Worm (Caenorhabditis elegans) whole organism, L3 larva: ENCODE data around the gene bgal-2.

ENCODE experiments used
- R02D3.7 ChIP-seq: fragments of 150-350 bp; optimal IDR thresholded peaks from 2 replicates; lab custom pipeline; 2014; ENCODE audit warnings: missing biosample characterization, missing genetic modification characterization
- ZK546.5 ChIP-seq: sonication (generic microtip); optimal IDR thresholded peaks from 2 replicates; lab custom pipeline; 2017; ENCODE audit warnings: missing biosample characterization, missing genetic modification characterization
- aly-2 ChIP-seq: fragments of 150-350 bp; optimal IDR thresholded peaks from 2 replicates; lab custom pipeline; 2014; ENCODE audit warnings: missing biosample characterization, missing genetic modification characterization
- ama-1 ChIP-seq: fragments of 150-350 bp; optimal IDR thresholded peaks from 2 replicates; lab custom pipeline; 2018
- ceh-16 ChIP-seq: sonication (generic microtip); optimal IDR thresholded peaks from 2 replicates; lab custom pipeline; 2017; ENCODE audit warnings: missing biosample characterization, missing genetic modification characterization
- ceh-28 ChIP-seq: fragments of 150-350 bp; optimal IDR thresholded peaks from 2 replicates; lab custom pipeline; 2014; ENCODE audit warnings: missing biosample characterization, missing genetic modification reagents, missing genetic modification characterization
- ceh-82 ChIP-seq: fragments of 150-350 bp; optimal IDR thresholded peaks from 2 replicates; lab custom pipeline; 2014; ENCODE audit warnings: missing biosample characterization, missing genetic modification characterization
- ceh-9 ChIP-seq: sonication (generic microtip); optimal IDR thresholded peaks from 2 replicates; lab custom pipeline; 2018; ENCODE audit warnings: missing biosample characterization, missing genetic modification characterization
- daf-12 ChIP-seq: fragments of 150-350 bp; optimal IDR thresholded peaks from 2 replicates; lab custom pipeline; 2014; ENCODE audit warnings: missing biosample characterization, missing genetic modification reagents, missing genetic modification characterization
- egl-27 ChIP-seq: sonication (generic microtip); optimal IDR thresholded peaks from 4 replicates; lab custom pipeline; 2017; ENCODE audit warnings: missing biosample characterization, missing genetic modification reagents, missing genetic modification characterization
- egl-5 ChIP-seq: fragments of 150-350 bp; optimal IDR thresholded peaks from 2 replicates; lab custom pipeline; 2017; ENCODE audit warnings: missing biosample characterization, missing genetic modification reagents, missing genetic modification characterization, inconsistent platforms
- elt-1 ChIP-seq: fragments of 150-350 bp; optimal IDR thresholded peaks from 2 replicates; lab custom pipeline; 2014; ENCODE audit warnings: missing biosample characterization, missing genetic modification characterization
- elt-2 ChIP-seq: sonication (generic microtip); optimal IDR thresholded peaks from 2 replicates; lab custom pipeline; 2016; ENCODE audit warnings: missing genetic modification reagents, mild to moderate bottlenecking, missing genetic modification characterization, missing compliant biosample characterization
- elt-3 ChIP-seq, 3 experiments: fragments of 150-350 bp in 1 of 3; sonication (generic microtip) in 2 of 3; optimal IDR thresholded peaks; 2 replicates in 2 of 3; 4 replicates in 1 of 3; lab custom pipeline; 2014 to 2017; ENCODE audit warnings: missing biosample characterization in 3 of 3, missing genetic modification characterization in 3 of 3
- eor-1 ChIP-seq, 2 experiments: fragments of 150-350 bp; optimal IDR thresholded peaks; 2 replicates each; lab custom pipeline; 2014 to 2018; ENCODE audit warnings: missing biosample characterization in 2 of 2, missing genetic modification characterization in 2 of 2
- fkh-10 ChIP-seq: sonication (generic microtip); optimal IDR thresholded peaks from 2 replicates; lab custom pipeline; 2017; ENCODE audit warnings: missing biosample characterization, missing genetic modification reagents, missing genetic modification characterization
- fkh-2 ChIP-seq: fragments of 150-350 bp; optimal IDR thresholded peaks from 2 replicates; lab custom pipeline; 2014; ENCODE audit warnings: missing biosample characterization, missing genetic modification reagents, missing genetic modification characterization
- fos-1 ChIP-seq: fragments of 150-350 bp; optimal IDR thresholded peaks from 2 replicates; lab custom pipeline; 2014; ENCODE audit warnings: missing biosample characterization, missing genetic modification characterization
- hmg-11 ChIP-seq: sonication (generic microtip); optimal IDR thresholded peaks from 2 replicates; lab custom pipeline; 2016; ENCODE audit warnings: missing genetic modification characterization, missing compliant biosample characterization
- jun-1 ChIP-seq: fragments of 150-350 bp; optimal IDR thresholded peaks from 2 replicates; lab custom pipeline; 2014; ENCODE audit warnings: missing biosample characterization, missing genetic modification reagents, missing genetic modification characterization
- lin-15B ChIP-seq: fragments of 150-350 bp; optimal IDR thresholded peaks from 2 replicates; lab custom pipeline; 2014; ENCODE audit warnings: missing biosample characterization, missing genetic modification characterization
- lin-39 ChIP-seq: fragments of 150-350 bp; optimal IDR thresholded peaks from 2 replicates; lab custom pipeline; 2018; ENCODE audit warnings: missing biosample characterization, missing genetic modification reagents, missing genetic modification characterization
- lsy-12 ChIP-seq: sonication (generic microtip); optimal IDR thresholded peaks from 2 replicates; lab custom pipeline; 2016; ENCODE audit warnings: mild to moderate bottlenecking, missing genetic modification characterization, missing compliant biosample characterization
- mdl-1 ChIP-seq: fragments of 150-350 bp; optimal IDR thresholded peaks from 2 replicates; lab custom pipeline; 2014; ENCODE audit warnings: missing biosample characterization, missing genetic modification characterization
- mml-1 ChIP-seq: fragments of 150-350 bp; sonication (generic microtip); optimal IDR thresholded peaks from 3 replicates; lab custom pipeline; 2014; ENCODE audit warnings: missing biosample characterization, missing genetic modification characterization
- nfya-1 ChIP-seq: sonication (generic microtip); optimal IDR thresholded peaks from 2 replicates; lab custom pipeline; 2017; ENCODE audit warnings: missing genetic modification characterization, mild to moderate bottlenecking, missing compliant biosample characterization, antibody characterized with exemption, moderate library complexity; ENCODE audit not compliant: insufficient read depth
- nhr-11 ChIP-seq: fragments of 150-350 bp; optimal IDR thresholded peaks from 2 replicates; lab custom pipeline; 2014; ENCODE audit warnings: missing biosample characterization, missing genetic modification characterization
- nhr-12 ChIP-seq: fragments of 150-350 bp; optimal IDR thresholded peaks from 2 replicates; lab custom pipeline; 2014; ENCODE audit warnings: missing biosample characterization, missing genetic modification characterization
- nhr-23 ChIP-seq: fragments of 150-350 bp; optimal IDR thresholded peaks from 2 replicates; lab custom pipeline; 2014; ENCODE audit warnings: missing biosample characterization, missing genetic modification reagents, missing genetic modification characterization
- nhr-237 ChIP-seq: fragments of 150-350 bp; optimal IDR thresholded peaks from 2 replicates; lab custom pipeline; 2014; ENCODE audit warnings: missing biosample characterization, missing genetic modification characterization
- nhr-25 ChIP-seq: sonication (generic microtip); optimal IDR thresholded peaks from 2 replicates; lab custom pipeline; 2017; ENCODE audit warnings: missing biosample characterization, missing genetic modification characterization
- nhr-28 ChIP-seq: fragments of 150-350 bp; optimal IDR thresholded peaks from 2 replicates; lab custom pipeline; 2014; ENCODE audit warnings: missing biosample characterization, missing genetic modification characterization
- nhr-43 ChIP-seq: sonication (generic microtip); optimal IDR thresholded peaks from 2 replicates; lab custom pipeline; 2016; ENCODE audit warnings: mild to moderate bottlenecking, missing genetic modification characterization, missing compliant biosample characterization; ENCODE audit not compliant: poor library complexity, severe bottlenecking
- nhr-67 ChIP-seq: fragments of 150-350 bp; optimal IDR thresholded peaks from 2 replicates; lab custom pipeline; 2014; ENCODE audit warnings: missing biosample characterization, missing genetic modification characterization
- nhr-76 ChIP-seq: fragments of 150-350 bp; sonication (generic microtip); optimal IDR thresholded peaks from 5 replicates; lab custom pipeline; 2014; ENCODE audit warnings: missing biosample characterization, missing genetic modification characterization
- nhr-77 ChIP-seq: fragments of 150-350 bp; optimal IDR thresholded peaks from 2 replicates; lab custom pipeline; 2014; ENCODE audit warnings: missing biosample characterization, missing genetic modification characterization
- pha-4 ChIP-seq: fragments of 150-350 bp; optimal IDR thresholded peaks from 2 replicates; lab custom pipeline; 2014; ENCODE audit warnings: missing biosample characterization, missing genetic modification reagents, missing genetic modification characterization
- pqm-1 ChIP-seq: fragments of 150-350 bp; optimal IDR thresholded peaks from 2 replicates; lab custom pipeline; 2017; ENCODE audit warnings: missing biosample characterization, missing genetic modification characterization, inconsistent platforms
- sea-2 ChIP-seq: fragments of 150-350 bp; sonication (generic microtip); optimal IDR thresholded peaks from 4 replicates; lab custom pipeline; 2014; ENCODE audit warnings: missing biosample characterization, missing genetic modification reagents, missing genetic modification characterization
- skn-1 ChIP-seq: fragments of 150-350 bp; optimal IDR thresholded peaks from 2 replicates; lab custom pipeline; 2014; ENCODE audit warnings: missing biosample characterization, missing genetic modification characterization
- snpc-4 ChIP-seq: fragments of 150-350 bp; optimal IDR thresholded peaks from 2 replicates; lab custom pipeline; 2014; ENCODE audit warnings: missing biosample characterization, missing genetic modification characterization
- tbx-2 ChIP-seq: sonication (generic microtip); optimal IDR thresholded peaks from 2 replicates; lab custom pipeline; 2016; ENCODE audit warnings: mild to moderate bottlenecking, missing genetic modification characterization, missing compliant biosample characterization
- unc-39 ChIP-seq: sonication (generic microtip); optimal IDR thresholded peaks from 4 replicates; lab custom pipeline; 2017; ENCODE audit warnings: missing biosample characterization, missing genetic modification characterization
- unc-62 ChIP-seq: fragments of 150-350 bp; sonication (generic microtip); optimal IDR thresholded peaks from 4 replicates; lab custom pipeline; 2014; ENCODE audit warnings: missing biosample characterization, missing genetic modification reagents, missing genetic modification characterization
- zag-1 ChIP-seq: fragments of 150-350 bp; optimal IDR thresholded peaks from 2 replicates; lab custom pipeline; 2014; ENCODE audit warnings: missing biosample characterization, missing genetic modification characterization
- ztf-11 ChIP-seq: fragments of 150-350 bp; optimal IDR thresholded peaks from 2 replicates; lab custom pipeline; 2014; ENCODE audit warnings: missing biosample characterization, missing genetic modification characterization
- ztf-4 ChIP-seq: fragments of 150-350 bp; optimal IDR thresholded peaks from 2 replicates; lab custom pipeline; 2014; ENCODE audit warnings: missing biosample characterization, missing genetic modification characterization

The bgal-2 gene

DNA sequence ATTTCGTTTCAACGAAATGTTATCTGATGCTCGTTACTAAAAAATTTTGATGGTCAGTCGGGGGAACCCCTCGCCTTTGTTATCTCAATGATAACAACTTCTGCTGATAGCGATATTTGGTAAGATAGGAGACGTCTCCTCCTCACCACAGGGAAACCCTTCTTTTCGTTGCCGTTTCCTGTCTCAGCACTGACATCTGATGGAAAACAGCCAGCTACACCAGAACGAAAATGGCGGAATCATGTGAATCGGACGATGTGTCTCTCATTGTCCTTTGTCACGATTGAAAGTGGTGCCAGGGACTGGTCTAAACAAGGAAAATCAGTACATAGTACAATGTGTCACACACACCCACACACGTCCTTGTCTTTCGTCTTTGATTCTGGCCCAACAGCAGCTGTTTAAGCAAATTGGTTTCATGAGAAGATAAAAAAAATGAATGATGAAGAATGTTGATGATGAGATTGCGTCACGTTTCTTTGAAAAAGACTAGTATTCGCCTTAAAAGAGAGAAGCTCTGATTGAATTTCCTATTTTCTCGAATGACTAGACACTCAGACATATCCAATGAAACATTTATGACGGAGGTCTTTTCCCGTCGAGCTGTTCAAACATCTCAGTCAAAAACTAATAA lies 47.7 kb upstream of the bgal-2 start:
- TF ChIP-seq mdl-1 (tag; lab: Kevin White, UChicago) = peak; percentile 92
- peak; percentile 46 for TF ChIP-seq pqm-1 (tag; lab: Kevin White, UChicago)
- TF ChIP-seq nhr-23 (tag; lab: Kevin White, UChicago) = peak; percentile 74
- peak; percentile 95 for TF ChIP-seq nhr-43 (tag; lab: Kevin White, UChicago)
- no peak for TF ChIP-seq eor-1 (tag; optimal IDR thresholded peaks at IDR 0.05; lab: Kevin White, UChicago)
- TF ChIP-seq egl-5 = no peak
- no peak for TF ChIP-seq hmg-11
- TF ChIP-seq aly-2 (tag; lab: Kevin White, UChicago) = no peak
- TF ChIP-seq nfya-1 = peak; percentile 28
- no peak for TF ChIP-seq lsy-12 (tag; lab: Kevin White, UChicago)
- no peak for TF ChIP-seq ztf-4 (tag; lab: Kevin White, UChicago)
- TF ChIP-seq fos-1 (tag; lab: Kevin White, UChicago) = no peak
- TF ChIP-seq fkh-10 (GFP tag; lab: Kevin White, UChicago) = peak; percentile 90
- no peak for TF ChIP-seq ceh-9 (tag; lab: Kevin White, UChicago)
- TF ChIP-seq pha-4 (tag; lab: Kevin White, UChicago) = peak; percentile 28
- peak; percentile 16 for TF ChIP-seq skn-1 (tag; lab: Kevin White, UChicago)
- TF ChIP-seq elt-2 = peak; percentile 94
- TF ChIP-seq ceh-16 = no peak
- TF ChIP-seq ceh-82 (tag; lab: Kevin White, UChicago) = no peak
- peak; percentile 84 to 98 (median 86) for TF ChIP-seq elt-3 (tag; optimal IDR thresholded peaks at IDR 0.05; lab: Kevin White, UChicago)
- no peak for TF ChIP-seq zag-1
- TF ChIP-seq nhr-28 (tag; lab: Kevin White, UChicago) = no peak
- no peak for TF ChIP-seq lin-15B (tag; lab: Kevin White, UChicago)
- TF ChIP-seq nhr-11 (tag; lab: Kevin White, UChicago) = peak; percentile 61
- no peak for TF ChIP-seq daf-12 (tag; lab: Kevin White, UChicago)
- peak; percentile 97 for TF ChIP-seq nhr-25 (tag; lab: Kevin White, UChicago)
- TF ChIP-seq fkh-2 (tag; lab: Kevin White, UChicago) = no peak
- no peak for TF ChIP-seq nhr-76 (tag; lab: Kevin White, UChicago)
- no peak for TF ChIP-seq R02D3.7 (tag; lab: Kevin White, UChicago)
- TF ChIP-seq egl-27 (tag; lab: Kevin White, UChicago) = peak; percentile 63
- peak; percentile 62 for TF ChIP-seq tbx-2 (tag; lab: Kevin White, UChicago)
- no peak for TF ChIP-seq nhr-77
- peak; percentile 59 for TF ChIP-seq unc-62 (GFP tag; lab: Kevin White, UChicago)
- TF ChIP-seq snpc-4 (tag; lab: Kevin White, UChicago) = no peak
- peak; percentile 18 for TF ChIP-seq jun-1
- TF ChIP-seq nhr-237 (tag; lab: Kevin White, UChicago) = no peak
- TF ChIP-seq ZK546.5 (tag; lab: Kevin White, UChicago) = no peak
- TF ChIP-seq nhr-67 (tag; lab: Kevin White, UChicago) = no peak
- TF ChIP-seq ceh-28 = no peak
- TF ChIP-seq sea-2 (GFP tag; lab: Kevin White, UChicago) = no peak
- TF ChIP-seq ztf-11 (tag; lab: Kevin White, UChicago) = no peak
- peak; percentile 50 for TF ChIP-seq mml-1 (tag; lab: Kevin White, UChicago)
- no peak for TF ChIP-seq lin-39 (tag; lab: Kevin White, UChicago)
- no peak for TF ChIP-seq ama-1
- peak; percentile 26 for TF ChIP-seq elt-1 (tag; lab: Kevin White, UChicago)
- TF ChIP-seq unc-39 (tag; lab: Kevin White, UChicago) = no peak
- TF ChIP-seq nhr-12 = no peak
